Fruit fly (Drosophila melanogaster): ENCODE results near the gene Gr98c.

dm6 chr3R:27593580-27594187 lies 49.4 kb downstream of the Gr98c start:
- no peak for TF ChIP-seq psq (optimal IDR thresholded peaks at IDR 0.05)
- no peak for TF ChIP-seq CG8478 (optimal IDR thresholded peaks at IDR 0.05)
- no peak for TF ChIP-seq Dll (optimal IDR thresholded peaks at IDR 0.05)
- no peak for TF ChIP-seq EcR (GFP tag; optimal IDR thresholded peaks at IDR 0.05)
